Fruit fly (Drosophila melanogaster): Measurements from ENCODE around the gene gish.
A peak's percentile ranks its signal among the peaks of the same experiment; 100 is the strongest.

DNA sequence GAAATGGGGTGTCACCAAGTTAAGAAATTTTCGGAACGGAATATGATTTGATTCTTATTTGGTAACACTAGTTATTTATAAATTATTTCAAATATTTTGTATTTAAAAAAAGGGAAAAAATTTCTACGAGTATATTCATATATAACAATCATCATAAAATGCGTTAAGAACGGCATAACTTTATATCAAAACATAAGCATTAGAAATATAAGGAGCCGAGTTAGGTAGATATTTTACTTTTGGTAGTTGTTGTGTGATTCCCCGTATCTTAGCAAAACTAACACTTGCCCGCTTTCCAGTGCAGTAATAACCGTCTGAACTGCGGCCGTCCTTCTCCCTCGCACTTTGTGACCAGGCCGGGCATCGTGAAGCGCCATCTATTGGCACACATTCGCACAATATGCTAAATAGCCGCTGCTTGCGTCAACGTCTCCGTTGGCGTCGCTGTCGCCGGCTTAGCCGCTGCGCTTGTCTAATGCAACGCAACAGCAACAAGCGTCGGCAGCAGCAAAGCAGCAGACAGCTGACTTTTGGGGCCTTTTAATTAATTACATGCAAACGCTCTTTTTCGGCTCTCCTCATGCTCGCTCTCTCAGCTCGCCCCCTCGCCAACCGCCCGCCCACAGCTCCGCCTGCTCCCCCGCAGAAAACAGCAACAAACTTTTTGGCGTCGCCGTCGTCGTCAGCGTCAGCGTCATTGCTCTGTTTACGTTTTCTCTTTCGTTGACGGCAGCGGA lies 27.8 kb upstream of the gish start:
- TF ChIP-seq Crg-1 (GFP tag; optimal IDR thresholded peaks at IDR 0.05) (peak; percentile 15), CG33017 (tag; optimal IDR thresholded peaks at IDR 0.05) (no peak), kay (GFP tag; ENCODE audit: borderline replicate concordance) (no peak), CG1620 (GFP tag; optimal IDR thresholded peaks at IDR 0.05) (no peak), CG5204 (GFP tag; optimal IDR thresholded peaks at IDR 0.05) (no peak), tj (GFP tag; optimal IDR thresholded peaks at IDR 0.05) (peak; percentile 60), CG14711 (tag; optimal IDR thresholded peaks at IDR 0.05) (no peak)
